Worm (Caenorhabditis elegans): ENCODE measurements around the gene elks-1.

- TF ChIP-seq ceh-24 (tag; optimal IDR thresholded peaks at IDR 0.05) (no peak), pag-3 (tag; optimal IDR thresholded peaks at IDR 0.05; ENCODE audit: borderline replicate concordance) (no peak)
Observed at ce11 chrIV:3348334-3348733, 1.5 kb downstream of the elks-1 start.

Data from whole organism, late embryonic.